Fruit fly (Drosophila melanogaster) whole organism, embryonic: ENCODE results near the gene Orc2.
A peak's percentile ranks its signal among the peaks of the same experiment; 100 is the strongest.

Experiments used
- Atf3 ChIP-seq: fragments of 200-800 bp; sonication (Bioruptor generic); optimal IDR thresholded peaks from 3 replicates; lab custom pipeline; 2016; ENCODE audit warnings: missing biosample characterization, missing genetic modification characterization
- CG12155 ChIP-seq: fragments of 200-800 bp; sonication (Bioruptor generic); optimal IDR thresholded peaks from 3 replicates; lab custom pipeline; 2016; ENCODE audit warnings: missing biosample characterization, missing genetic modification characterization
- CG12299 ChIP-seq: fragments of 200-800 bp; sonication (Bioruptor generic); optimal IDR thresholded peaks from 2 replicates; lab custom pipeline; 2018; ENCODE audit warnings: missing biosample characterization, mild to moderate bottlenecking, missing genetic modification characterization
- CG13894 ChIP-seq: fragments of 200-800 bp; sonication (Bioruptor generic); optimal IDR thresholded peaks from 3 replicates; lab custom pipeline; 2018; ENCODE audit warnings: missing biosample characterization, mild to moderate bottlenecking, missing genetic modification characterization, moderate library complexity
- CG14667 ChIP-seq: fragments of 200-800 bp; sonication (Bioruptor generic); IDR thresholded peaks from 2 replicates; pipeline ENCODE4 v1.3.6; 2022; ENCODE audit warnings: missing biosample characterization, missing genetic modification characterization
- CG15601 ChIP-seq: fragments of 200-800 bp; sonication (Bioruptor generic); optimal IDR thresholded peaks from 3 replicates; lab custom pipeline; 2019; ENCODE audit warnings: missing biosample characterization, mild to moderate bottlenecking, missing genetic modification characterization, moderate library complexity
- CG16813 ChIP-seq: fragments of 200-800 bp; sonication (Bioruptor generic); IDR thresholded peaks from 3 replicates; pipeline ENCODE4 v1.3.6; 2022; ENCODE audit warnings: missing biosample characterization, missing genetic modification characterization; ENCODE audit not compliant: partially characterized antibody
- CG17186 ChIP-seq: fragments of 200-800 bp; sonication (Bioruptor generic); optimal IDR thresholded peaks from 3 replicates; lab custom pipeline; 2017; ENCODE audit warnings: missing biosample characterization, missing genetic modification reagents, missing genetic modification characterization
- CG17385 ChIP-seq: fragments of 200-800 bp; sonication (Bioruptor generic); optimal IDR thresholded peaks from 3 replicates; lab custom pipeline; 2018; ENCODE audit warnings: missing biosample characterization, mild to moderate bottlenecking, missing genetic modification characterization
- CG18262 ChIP-seq: fragments of 200-800 bp; optimal IDR thresholded peaks from 3 replicates; lab custom pipeline; 2019; ENCODE audit warnings: missing biosample characterization, mild to moderate bottlenecking, missing genetic modification characterization, moderate library complexity
- CG1832 ChIP-seq: fragments of 200-800 bp; sonication (Bioruptor generic); optimal IDR thresholded peaks from 2 replicates; lab custom pipeline; 2017; ENCODE audit warnings: missing biosample characterization, mild to moderate bottlenecking, missing genetic modification characterization, inconsistent platforms
- CG2129 ChIP-seq: fragments of 200-800 bp; sonication (Bioruptor generic); IDR thresholded peaks from 2 replicates; pipeline ENCODE4 v1.3.6; 2022; ENCODE audit warnings: missing biosample characterization, missing genetic modification characterization; ENCODE audit not compliant: partially characterized antibody
- CG2199 ChIP-seq: fragments of 200-800 bp; sonication (Bioruptor generic); IDR thresholded peaks from 3 replicates; pipeline ENCODE4 v1.3.6; 2022; ENCODE audit warnings: missing biosample characterization, missing genetic modification characterization
- CG2889 ChIP-seq: fragments of 200-800 bp; sonication (Bioruptor generic); IDR thresholded peaks from 3 replicates; pipeline ENCODE4 v1.3.6; 2022; ENCODE audit warnings: missing biosample characterization, missing genetic modification characterization
- CG31441 ChIP-seq: fragments of 200-800 bp; sonication (Bioruptor generic); IDR thresholded peaks from 2 replicates; pipeline ENCODE4 v1.3.6; 2022; ENCODE audit warnings: missing biosample characterization, missing genetic modification characterization
- CG5953 ChIP-seq: fragments of 200-800 bp; sonication (Bioruptor generic); IDR thresholded peaks from 2 replicates; pipeline ENCODE4 v1.3.6; 2022; ENCODE audit warnings: missing biosample characterization, missing genetic modification characterization
- CG6272 ChIP-seq: fragments of 200-800 bp; sonication (Bioruptor generic); IDR thresholded peaks from 2 replicates; pipeline ENCODE4 v1.3.6; 2022; ENCODE audit warnings: missing biosample characterization, missing genetic modification characterization
- CG6791 ChIP-seq: fragments of 200-800 bp; sonication (Bioruptor generic); IDR thresholded peaks from 3 replicates; pipeline ENCODE4 v1.3.6; 2022; ENCODE audit warnings: missing biosample characterization, missing genetic modification characterization; ENCODE audit not compliant: partially characterized antibody
- CG6854 ChIP-seq: fragments of 200-800 bp; sonication (Bioruptor generic); optimal IDR thresholded peaks from 3 replicates; lab custom pipeline; 2017; ENCODE audit warnings: missing biosample characterization, mild to moderate bottlenecking, missing genetic modification characterization
- CG7372 ChIP-seq: fragments of 200-800 bp; sonication (Bioruptor generic); IDR thresholded peaks from 2 replicates; pipeline ENCODE4 v1.3.6; 2022; ENCODE audit warnings: missing biosample characterization, missing genetic modification characterization
- CG7556 ChIP-seq: fragments of 200-800 bp; sonication (Bioruptor generic); optimal IDR thresholded peaks from 2 replicates; lab custom pipeline; 2017; ENCODE audit warnings: missing biosample characterization, mild to moderate bottlenecking, missing genetic modification characterization
- CG8281 ChIP-seq: fragments of 200-800 bp; sonication (Bioruptor generic); optimal IDR thresholded peaks from 2 replicates; lab custom pipeline; 2018; ENCODE audit warnings: missing biosample characterization, mild to moderate bottlenecking, missing genetic modification characterization, moderate library complexity
- CG9609 ChIP-seq: fragments of 200-800 bp; sonication (Bioruptor generic); optimal IDR thresholded peaks from 3 replicates; lab custom pipeline; 2016; ENCODE audit warnings: missing biosample characterization, missing genetic modification characterization
- Camta ChIP-seq: fragments of 200-800 bp; sonication (Bioruptor generic); optimal IDR thresholded peaks from 2 replicates; lab custom pipeline; 2016; ENCODE audit warnings: missing biosample characterization, missing genetic modification characterization
- CoRest ChIP-seq: fragments of 200-800 bp; sonication (Bioruptor generic); optimal IDR thresholded peaks from 3 replicates; lab custom pipeline; 2018; ENCODE audit warnings: missing biosample characterization, mild to moderate bottlenecking, missing genetic modification characterization, moderate library complexity
- Drgx ChIP-seq: fragments of 200-800 bp; sonication (Bioruptor generic); IDR thresholded peaks from 2 replicates; pipeline ENCODE4 v1.3.6; 2022; ENCODE audit warnings: missing biosample characterization, missing genetic modification characterization
- Oli ChIP-seq: fragments of 200-800 bp; sonication (Bioruptor generic); optimal IDR thresholded peaks from 2 replicates; lab custom pipeline; 2018; ENCODE audit warnings: missing biosample characterization, mild to moderate bottlenecking, missing genetic modification characterization, moderate library complexity
- Six4 ChIP-seq: fragments of 200-800 bp; sonication (Bioruptor generic); optimal IDR thresholded peaks from 2 replicates; lab custom pipeline; 2016; ENCODE audit warnings: missing biosample characterization, missing genetic modification characterization
- Sox100B ChIP-seq: fragments of 200-800 bp; sonication (Bioruptor generic); optimal IDR thresholded peaks from 3 replicates; lab custom pipeline; 2018; ENCODE audit warnings: missing biosample characterization, mild to moderate bottlenecking, missing genetic modification characterization
- bab2 ChIP-seq: fragments of 200-800 bp; sonication (Bioruptor generic); optimal IDR thresholded peaks from 2 replicates; lab custom pipeline; 2016; ENCODE audit warnings: missing biosample characterization, missing genetic modification characterization
- bbx ChIP-seq: fragments of 200-800 bp; sonication (Bioruptor generic); IDR thresholded peaks from 2 replicates; pipeline ENCODE4 v1.3.6; 2022; ENCODE audit warnings: missing biosample characterization, missing genetic modification characterization; ENCODE audit not compliant: partially characterized antibody
- bigmax ChIP-seq: fragments of 200-800 bp; sonication (Bioruptor generic); optimal IDR thresholded peaks from 2 replicates; lab custom pipeline; 2018; ENCODE audit warnings: missing biosample characterization, mild to moderate bottlenecking, missing genetic modification characterization
- crc ChIP-seq: fragments of 200-800 bp; sonication (Bioruptor generic); optimal IDR thresholded peaks from 2 replicates; lab custom pipeline; 2016; ENCODE audit warnings: missing biosample characterization, missing genetic modification characterization
- her ChIP-seq: fragments of 200-800 bp; sonication (Bioruptor generic); optimal IDR thresholded peaks from 2 replicates; lab custom pipeline; 2016; ENCODE audit warnings: missing biosample characterization, missing genetic modification characterization
- kni ChIP-seq: fragments of 200-800 bp; sonication (Bioruptor generic); optimal IDR thresholded peaks from 3 replicates; lab custom pipeline; 2017; ENCODE audit warnings: mild to moderate bottlenecking, missing biosample characterization, missing genetic modification reagents, missing genetic modification characterization
- lilli ChIP-seq: fragments of 200-800 bp; sonication (Bioruptor generic); optimal IDR thresholded peaks from 3 replicates; lab custom pipeline; 2016; ENCODE audit warnings: missing biosample characterization, missing genetic modification characterization
- lov ChIP-seq, 2 experiments: fragments of 200-800 bp in 1 of 2; fragments of >200 bp in 1 of 2; sonication (Bioruptor generic) in 1 of 2; IDR thresholded peaks in 1 of 2; optimal IDR thresholded peaks in 1 of 2; 2 replicates in 1 of 2; 3 replicates in 1 of 2; pipeline versions ENCODE4 v1.3.6 to Lab custom; 2017 to 2022; ENCODE audit warnings: missing biosample characterization in 1 of 2, missing genetic modification characterization in 1 of 2
- onecut ChIP-seq: fragments of 200-800 bp; sonication (Bioruptor generic); IDR thresholded peaks from 2 replicates; pipeline ENCODE4 v1.3.6; 2022; ENCODE audit warnings: missing biosample characterization, missing genetic modification characterization
- otp ChIP-seq: fragments of 200-800 bp; sonication (Bioruptor generic); IDR thresholded peaks from 3 replicates; pipeline ENCODE4, ENCODE4 v1.3.6; 2022; ENCODE audit warnings: missing biosample characterization, missing genetic modification characterization
- peb ChIP-seq: fragments of 200-800 bp; sonication (Bioruptor generic); IDR thresholded peaks from 2 replicates; pipeline ENCODE4 v1.3.6; 2022; ENCODE audit warnings: missing biosample characterization, missing genetic modification characterization
- pnt ChIP-seq: fragments of 200-800 bp; sonication (Bioruptor generic); optimal IDR thresholded peaks from 3 replicates; lab custom pipeline; 2016; ENCODE audit warnings: missing biosample characterization, missing genetic modification characterization
- sens-2 ChIP-seq: fragments of 200-800 bp; sonication (Bioruptor generic); IDR thresholded peaks from 2 replicates; pipeline ENCODE4 v1.3.6; 2022; ENCODE audit warnings: missing biosample characterization, missing genetic modification characterization
- sisA ChIP-seq: fragments of 200-800 bp; sonication (Bioruptor generic); IDR thresholded peaks from 2 replicates; pipeline ENCODE4 v1.3.6; 2022; ENCODE audit warnings: missing biosample characterization, missing genetic modification characterization
- ssp ChIP-seq: fragments of 200-800 bp; sonication (Bioruptor generic); IDR thresholded peaks from 2 replicates; pipeline ENCODE4 v1.3.6; 2022; ENCODE audit warnings: missing biosample characterization, missing genetic modification characterization
- toy ChIP-seq: fragments of 200-800 bp; sonication (Bioruptor generic); IDR thresholded peaks from 2 replicates; pipeline ENCODE4 v1.3.6; 2022; ENCODE audit warnings: missing biosample characterization, missing genetic modification characterization
- trem ChIP-seq: fragments of 200-800 bp; optimal IDR thresholded peaks from 3 replicates; lab custom pipeline; 2019; ENCODE audit warnings: missing biosample characterization, mild to moderate bottlenecking, missing genetic modification characterization, moderate library complexity
- ttk ChIP-seq: fragments of 200-800 bp; sonication (Bioruptor generic); IDR thresholded peaks from 2 replicates; pipeline ENCODE4 v2.1.2; 2022; ENCODE audit warnings: missing biosample characterization, missing genetic modification characterization
- unc-4 ChIP-seq: fragments of 200-800 bp; sonication (Bioruptor generic); IDR thresholded peaks from 2 replicates; pipeline ENCODE4 v1.3.6; 2022; ENCODE audit warnings: missing biosample characterization, missing genetic modification characterization; ENCODE audit not compliant: partially characterized antibody
- vnd ChIP-seq: fragments of 200-800 bp; sonication (Bioruptor generic); IDR thresholded peaks from 3 replicates; pipeline ENCODE4 v1.3.6; 2022; ENCODE audit warnings: missing biosample characterization, missing genetic modification characterization; ENCODE audit not compliant: partially characterized antibody
- zen ChIP-seq: fragments of 200-800 bp; sonication (Bioruptor generic); optimal IDR thresholded peaks from 3 replicates; lab custom pipeline; 2018; ENCODE audit warnings: missing biosample characterization, mild to moderate bottlenecking, missing genetic modification characterization, moderate library complexity

The Orc2 gene

dm6 chr3R:13999531-13999930 lies 34.8 kb downstream of the Orc2 start (continued):
- TF ChIP-seq CG15601 (tag; lab: Kevin White, UChicago), result no peak
- TF ChIP-seq Drgx (GFP tag; lab: Robert Waterston, UW), result peak; percentile 82
- TF ChIP-seq Camta (GFP tag; lab: Kevin White, UChicago), result no peak
- peak; percentile 41; the same call in 1 of the 2 replicates for TF ChIP-seq onecut (GFP tag; lab: Robert Waterston, UW)
- TF ChIP-seq CG2129, result no peak
- TF ChIP-seq peb, result peak; percentile 49; the same call in 1 of the 2 replicates
- no peak for TF ChIP-seq kni
- TF ChIP-seq CG8281 (tag; lab: Kevin White, UChicago), result no peak
- no peak for TF ChIP-seq Atf3 (GFP tag; lab: Kevin White, UChicago)
- no peak for TF ChIP-seq CG7556 (GFP tag; lab: Kevin White, UChicago)
- peak; percentile 60 for TF ChIP-seq ssp (GFP tag; lab: Robert Waterston, UW)
- TF ChIP-seq CG1832 (GFP tag; lab: Kevin White, UChicago), result no peak
- no peak for TF ChIP-seq CG16813 (GFP tag; lab: Robert Waterston, UW)
- no peak for TF ChIP-seq bigmax (GFP tag; lab: Kevin White, UChicago)
- TF ChIP-seq CG2889, result no peak
- peak; percentile 60; the same call in 1 of the 2 replicates for TF ChIP-seq sens-2
- no peak for TF ChIP-seq crc
- TF ChIP-seq CG31441 (GFP tag; lab: Robert Waterston, UW), result peak; percentile 30; the same call in 1 of the 2 replicates
- TF ChIP-seq CG14667, result peak; percentile 46; the same call in 1 of the 2 replicates
- no peak for TF ChIP-seq Oli
- TF ChIP-seq CG9609, result no peak
- TF ChIP-seq bbx, result no peak
- no peak for TF ChIP-seq unc-4 (GFP tag; lab: Robert Waterston, UW)
- TF ChIP-seq ttk (GFP tag; lab: Robert Waterston, UW), result peak; percentile 76
- TF ChIP-seq Six4 (GFP tag; lab: Kevin White, UChicago), result peak; percentile 57
- no peak for TF ChIP-seq CG12155 (GFP tag; lab: Kevin White, UChicago)
- TF ChIP-seq CG6791 (GFP tag; lab: Robert Waterston, UW), result no peak
- TF ChIP-seq CG5953, result 0 out of 2 replicates have a peak, but pooled peaks have one; percentile 36
- no peak for TF ChIP-seq CoRest (tag; lab: Kevin White, UChicago)
- TF ChIP-seq CG6854, result no peak
- peak; percentile 65 for TF ChIP-seq CG17186 (GFP tag; lab: Kevin White, UChicago)
- no peak for TF ChIP-seq lov (optimal IDR thresholded peaks at IDR 0.05; lab: Kevin White, UChicago)
- TF ChIP-seq lov (GFP tag; IDR thresholded peaks at IDR 0.05; lab: Robert Waterston, UW), result peak; percentile 68; the same call in 1 of the 3 replicates
- peak; percentile 71; the same call in 1 of the 3 replicates for TF ChIP-seq CG2199
- TF ChIP-seq pnt, result peak; percentile 51
- no peak for TF ChIP-seq toy
- TF ChIP-seq CG7372 (GFP tag; lab: Robert Waterston, UW), result 0 out of 2 replicates have a peak, but pooled peaks have one; percentile 20
- TF ChIP-seq CG18262 (tag; lab: Kevin White, UChicago), result peak; percentile 34
- TF ChIP-seq bab2 (GFP tag; lab: Kevin White, UChicago), result no peak
- no peak for TF ChIP-seq lilli (GFP tag; lab: Kevin White, UChicago)
- TF ChIP-seq Sox100B (GFP tag; lab: Kevin White, UChicago), result peak; percentile 74
- TF ChIP-seq CG12299, result no peak
- TF ChIP-seq otp (GFP tag; lab: Robert Waterston, UW), result 0 out of 3 replicates have a peak, but pooled peaks have one; percentile 39
- TF ChIP-seq vnd (GFP tag; lab: Robert Waterston, UW), result no peak
- TF ChIP-seq CG13894, result no peak
- TF ChIP-seq CG17385, result no peak
- TF ChIP-seq trem, result peak; percentile 4
- peak; percentile 84 for TF ChIP-seq sisA
- TF ChIP-seq zen (tag; lab: Kevin White, UChicago), result peak; percentile 68
- TF ChIP-seq CG6272, result no peak
- peak; percentile 30 for TF ChIP-seq her
